Fruit fly (Drosophila melanogaster) whole organism, embryonic: Measurements from ENCODE around the gene Cyp313b1.

Experiments used
- B-H2 ChIP-seq: fragments of 200-800 bp; sonication (Bioruptor generic); optimal IDR thresholded peaks from 2 replicates; lab custom pipeline; 2018; ENCODE audit warnings: missing biosample characterization, mild to moderate bottlenecking, missing genetic modification characterization
- CG11696 ChIP-seq: fragments of 200-800 bp; sonication (Bioruptor generic); IDR thresholded peaks from 2 replicates; pipeline ENCODE4 v1.3.6; 2022; ENCODE audit warnings: missing biosample characterization, missing genetic modification characterization
- CG12744 ChIP-seq: fragments of 200-800 bp; sonication (Bioruptor generic); optimal IDR thresholded peaks from 2 replicates; lab custom pipeline; 2016; ENCODE audit warnings: missing biosample characterization, missing genetic modification characterization
- CG13287 ChIP-seq: fragments of 200-800 bp; sonication (Bioruptor generic); IDR thresholded peaks from 2 replicates; pipeline ENCODE4 v1.3.6; 2022; ENCODE audit warnings: missing biosample characterization, missing genetic modification characterization; ENCODE audit not compliant: partially characterized antibody
- CG13894 ChIP-seq: fragments of 200-800 bp; sonication (Bioruptor generic); optimal IDR thresholded peaks from 3 replicates; lab custom pipeline; 2018; ENCODE audit warnings: missing biosample characterization, mild to moderate bottlenecking, missing genetic modification characterization, moderate library complexity
- CG15011 ChIP-seq: fragments of 200-800 bp; sonication (Bioruptor generic); optimal IDR thresholded peaks from 3 replicates; lab custom pipeline; 2018; ENCODE audit warnings: missing biosample characterization, mild to moderate bottlenecking, missing genetic modification characterization
- CG15696 ChIP-seq: fragments of 200-800 bp; sonication (Bioruptor generic); optimal IDR thresholded peaks from 2 replicates; lab custom pipeline; 2019; ENCODE audit warnings: missing biosample characterization, mild to moderate bottlenecking, missing genetic modification characterization, moderate library complexity
- CG18619 ChIP-seq: fragments of 200-800 bp; sonication (Bioruptor generic); optimal IDR thresholded peaks from 3 replicates; lab custom pipeline; 2017; ENCODE audit warnings: missing biosample characterization, mild to moderate bottlenecking, missing genetic modification characterization
- CG31224 ChIP-seq: fragments of 200-800 bp; sonication (Bioruptor generic); IDR thresholded peaks from 2 replicates; pipeline ENCODE4 v1.3.6; 2022; ENCODE audit warnings: missing biosample characterization, missing genetic modification characterization
- CG3163 ChIP-seq: fragments of 200-800 bp; sonication (Bioruptor generic); optimal IDR thresholded peaks from 3 replicates; lab custom pipeline; 2016; ENCODE audit warnings: missing biosample characterization, missing genetic modification characterization
- CG34422 ChIP-seq: fragments of 200-800 bp; sonication (Bioruptor generic); IDR thresholded peaks from 3 replicates; pipeline ENCODE4 v1.3.6; 2022; ENCODE audit warnings: missing biosample characterization, missing genetic modification characterization
- CG4617 ChIP-seq: fragments of 200-800 bp; sonication (Bioruptor generic); optimal IDR thresholded peaks from 3 replicates; lab custom pipeline; 2016; ENCODE audit warnings: missing biosample characterization, missing genetic modification characterization, borderline replicate concordance
- CG4820 ChIP-seq: fragments of 200-800 bp; sonication (Bioruptor generic); optimal IDR thresholded peaks from 3 replicates; lab custom pipeline; 2016; ENCODE audit warnings: missing biosample characterization, missing genetic modification characterization
- CG5180 ChIP-seq: fragments of 200-800 bp; sonication (Bioruptor generic); optimal IDR thresholded peaks from 3 replicates; lab custom pipeline; 2017; ENCODE audit warnings: missing biosample characterization, missing genetic modification characterization, mild to moderate bottlenecking, moderate library complexity, missing genetic modification reagents
- CG6272 ChIP-seq: fragments of 200-800 bp; sonication (Bioruptor generic); IDR thresholded peaks from 2 replicates; pipeline ENCODE4 v1.3.6; 2022; ENCODE audit warnings: missing biosample characterization, missing genetic modification characterization
- CG7745 ChIP-seq: fragments of 200-800 bp; sonication (Bioruptor generic); optimal IDR thresholded peaks from 2 replicates; lab custom pipeline; 2018; ENCODE audit warnings: missing biosample characterization, mild to moderate bottlenecking, missing genetic modification characterization, moderate library complexity
- CG7928 ChIP-seq: fragments of 200-800 bp; sonication (Bioruptor generic); optimal IDR thresholded peaks from 2 replicates; lab custom pipeline; 2017; ENCODE audit warnings: missing biosample characterization, mild to moderate bottlenecking, missing genetic modification characterization
- CG7987 ChIP-seq: fragments of 200-800 bp; sonication (Bioruptor generic); optimal IDR thresholded peaks from 2 replicates; lab custom pipeline; 2018; ENCODE audit warnings: missing biosample characterization, mild to moderate bottlenecking, missing genetic modification characterization, moderate library complexity
- CG8281 ChIP-seq: fragments of 200-800 bp; sonication (Bioruptor generic); optimal IDR thresholded peaks from 2 replicates; lab custom pipeline; 2018; ENCODE audit warnings: missing biosample characterization, mild to moderate bottlenecking, missing genetic modification characterization, moderate library complexity
- CG8944 ChIP-seq: fragments of 200-800 bp; sonication (Bioruptor generic); optimal IDR thresholded peaks from 3 replicates; lab custom pipeline; 2016; ENCODE audit warnings: missing biosample characterization, missing genetic modification characterization
- CG9876 ChIP-seq: fragments of 200-800 bp; sonication (Bioruptor generic); optimal IDR thresholded peaks from 2 replicates; lab custom pipeline; 2016; ENCODE audit warnings: missing biosample characterization, missing genetic modification characterization
- Doc3 ChIP-seq: fragments of 200-800 bp; sonication (Bioruptor generic); IDR thresholded peaks from 3 replicates; pipeline ENCODE4 v1.3.6; 2022; ENCODE audit warnings: missing biosample characterization, missing genetic modification characterization; ENCODE audit not compliant: partially characterized antibody
- Dp ChIP-seq: fragments of 200-800 bp; sonication (Bioruptor generic); optimal IDR thresholded peaks from 2 replicates; lab custom pipeline; 2018; ENCODE audit warnings: missing biosample characterization, mild to moderate bottlenecking, missing genetic modification characterization, moderate library complexity
- E2f1 ChIP-seq: fragments of 200-800 bp; sonication (Bioruptor generic); IDR thresholded peaks from 2 replicates; pipeline ENCODE4 v1.3.6; 2022; ENCODE audit warnings: missing biosample characterization, missing genetic modification characterization
- Hsf ChIP-seq: fragments of 200-800 bp; sonication (Bioruptor generic); optimal IDR thresholded peaks from 3 replicates; lab custom pipeline; 2016; ENCODE audit warnings: missing biosample characterization, missing genetic modification characterization
- Lpt ChIP-seq: fragments of >200 bp; optimal IDR thresholded peaks from 2 replicates; lab custom pipeline; 2018; ENCODE audit warnings: missing biosample characterization, missing genetic modification characterization
- NK7.1 ChIP-seq: fragments of 200-800 bp; sonication (Bioruptor generic); optimal IDR thresholded peaks from 3 replicates; lab custom pipeline; 2016; ENCODE audit warnings: missing biosample characterization, missing genetic modification characterization
- Spps ChIP-seq: fragments of 200-800 bp; sonication (Bioruptor generic); optimal IDR thresholded peaks from 2 replicates; lab custom pipeline; 2018; ENCODE audit warnings: missing biosample characterization, mild to moderate bottlenecking, missing genetic modification characterization
- Ssrp ChIP-seq: fragments of 200-800 bp; sonication (Bioruptor generic); optimal IDR thresholded peaks from 2 replicates; lab custom pipeline; 2018; ENCODE audit warnings: missing biosample characterization, mild to moderate bottlenecking, missing genetic modification characterization, moderate library complexity
- TFAM ChIP-seq: fragments of 200-800 bp; sonication (Bioruptor generic); optimal IDR thresholded peaks from 2 replicates; lab custom pipeline; 2017; ENCODE audit warnings: missing biosample characterization, missing genetic modification characterization, inconsistent platforms
- ash1 ChIP-seq: fragments of 200-800 bp; sonication (Bioruptor generic); optimal IDR thresholded peaks from 2 replicates; lab custom pipeline; 2018; ENCODE audit warnings: missing biosample characterization, mild to moderate bottlenecking, missing genetic modification characterization
- cad ChIP-seq: fragments of >200 bp; optimal IDR thresholded peaks from 2 replicates; lab custom pipeline; 2017; ENCODE audit warnings: missing biosample characterization, missing genetic modification characterization
- dysf ChIP-seq: fragments of 200-800 bp; sonication (Bioruptor generic); IDR thresholded peaks from 3 replicates; pipeline ENCODE4 v1.3.6; 2022; ENCODE audit warnings: missing biosample characterization, missing genetic modification characterization
- emc ChIP-seq: fragments of 200-800 bp; sonication (Bioruptor generic); optimal IDR thresholded peaks from 2 replicates; lab custom pipeline; 2016; ENCODE audit warnings: missing biosample characterization, missing genetic modification characterization
- ems ChIP-seq: fragments of 200-800 bp; sonication (Bioruptor generic); optimal IDR thresholded peaks from 3 replicates; lab custom pipeline; 2016; ENCODE audit warnings: missing biosample characterization, missing genetic modification characterization
- fu2 ChIP-seq: fragments of 200-800 bp; sonication (Bioruptor generic); optimal IDR thresholded peaks from 2 replicates; lab custom pipeline; 2016; ENCODE audit warnings: missing biosample characterization, missing genetic modification characterization
- gcm2 ChIP-seq: fragments of 200-800 bp; sonication (Bioruptor generic); optimal IDR thresholded peaks from 2 replicates; lab custom pipeline; 2016; ENCODE audit warnings: missing biosample characterization, missing genetic modification characterization
- gem ChIP-seq: fragments of 200-800 bp; sonication (Bioruptor generic); optimal IDR thresholded peaks from 2 replicates; lab custom pipeline; 2019; ENCODE audit warnings: missing biosample characterization, mild to moderate bottlenecking, missing genetic modification characterization, moderate library complexity
- gsb ChIP-seq: fragments of 200-800 bp; sonication (Bioruptor generic); IDR thresholded peaks from 2 replicates; pipeline ENCODE4 v1.3.6; 2022; ENCODE audit warnings: missing biosample characterization, missing genetic modification characterization
- ham ChIP-seq: fragments of 200-800 bp; sonication (Bioruptor generic); IDR thresholded peaks from 2 replicates; pipeline ENCODE4 v1.3.6; 2022; ENCODE audit warnings: missing biosample characterization, missing genetic modification characterization
- her ChIP-seq: fragments of 200-800 bp; sonication (Bioruptor generic); optimal IDR thresholded peaks from 2 replicates; lab custom pipeline; 2016; ENCODE audit warnings: missing biosample characterization, missing genetic modification characterization
- lab ChIP-seq: fragments of 200-800 bp; sonication (Bioruptor generic); optimal IDR thresholded peaks from 3 replicates; lab custom pipeline; 2017; ENCODE audit warnings: missing biosample characterization, missing genetic modification characterization, mild to moderate bottlenecking, moderate library complexity, missing genetic modification reagents
- lola ChIP-seq, 3 experiments: fragments of >200 bp in 2 of 3; fragments of 200-800 bp in 1 of 3; sonication (Bioruptor generic) in 1 of 3; optimal IDR thresholded peaks; 2 replicates each; lab custom pipeline; 2017 to 2019; ENCODE audit warnings: missing biosample characterization in 3 of 3, missing genetic modification characterization in 3 of 3, mild to moderate bottlenecking in 1 of 3, moderate library complexity in 1 of 3
- pnt ChIP-seq: fragments of 200-800 bp; sonication (Bioruptor generic); optimal IDR thresholded peaks from 3 replicates; lab custom pipeline; 2016; ENCODE audit warnings: missing biosample characterization, missing genetic modification characterization
- repo ChIP-seq: fragments of 200-800 bp; sonication (Bioruptor generic); optimal IDR thresholded peaks from 2 replicates; lab custom pipeline; 2016; ENCODE audit warnings: missing biosample characterization, missing genetic modification characterization
- ro ChIP-seq: fragments of 200-800 bp; sonication (Bioruptor generic); IDR thresholded peaks from 2 replicates; pipeline ENCODE4 v1.3.6; 2022; ENCODE audit warnings: missing biosample characterization, missing genetic modification characterization
- unpg ChIP-seq: fragments of 200-800 bp; sonication (Bioruptor generic); optimal IDR thresholded peaks from 3 replicates; lab custom pipeline; 2018; ENCODE audit warnings: missing biosample characterization, mild to moderate bottlenecking, missing genetic modification characterization, moderate library complexity
- wor ChIP-seq: fragments of 200-800 bp; sonication (Bioruptor generic); IDR thresholded peaks from 2 replicates; pipeline ENCODE4 v1.3.6; 2022; ENCODE audit warnings: missing biosample characterization, missing genetic modification characterization
- zen2 ChIP-seq: fragments of 200-800 bp; sonication (Bioruptor generic); IDR thresholded peaks from 3 replicates; pipeline ENCODE4 v1.3.6; 2022; ENCODE audit warnings: missing biosample characterization, missing genetic modification characterization; ENCODE audit not compliant: partially characterized antibody

Gene Cyp313b1

dm6 chr3R:8669029-8669707 is 23.7 kb upstream of the Cyp313b1 start (continued):
- TF ChIP-seq her (GFP tag; lab: Kevin White, UChicago) (peak; percentile 95), CG7745 (tag; lab: Kevin White, UChicago) (peak; percentile 78), Ssrp (peak; percentile 96), fu2 (peak; percentile 94), CG13287 (GFP tag; lab: Robert Waterston, UW) (peak; percentile 75), Lpt (GFP tag; lab: Kevin White, UChicago) (no peak), dysf (GFP tag; lab: Robert Waterston, UW) (peak; percentile 97), emc (GFP tag; lab: Kevin White, UChicago) (peak; percentile 92), CG5180 (GFP tag; lab: Kevin White, UChicago) (peak; percentile 90), cad (GFP tag; lab: Kevin White, UChicago) (no peak), Dp (GFP tag; lab: Kevin White, UChicago) (peak; percentile 38), TFAM (GFP tag; lab: Kevin White, UChicago) (peak; percentile 87), CG8944 (GFP tag; lab: Kevin White, UChicago) (peak; percentile 95), Spps (tag; lab: Kevin White, UChicago) (peak; percentile 97), CG31224 (peak; percentile 91), CG34422 (GFP tag; lab: Robert Waterston, UW) (peak; percentile 97), CG4820 (GFP tag; lab: Kevin White, UChicago) (peak; percentile 97), E2f1 (GFP tag; lab: Robert Waterston, UW) (peak; percentile 96), ash1 (GFP tag; lab: Kevin White, UChicago) (peak; percentile 95), pnt (GFP tag; lab: Kevin White, UChicago) (peak; percentile 95), CG3163 (GFP tag; lab: Kevin White, UChicago) (peak; percentile 100), CG7987 (GFP tag; lab: Kevin White, UChicago) (peak; percentile 96), CG4617 (GFP tag; lab: Kevin White, UChicago) (peak; percentile 92), ems (GFP tag; lab: Kevin White, UChicago) (peak; percentile 98), repo (peak; percentile 93), CG15696 (tag; lab: Kevin White, UChicago) (peak; percentile 93), CG9876 (GFP tag; lab: Kevin White, UChicago) (peak; percentile 86), CG13894 (tag; lab: Kevin White, UChicago) (peak; percentile 98), wor (GFP tag; lab: Robert Waterston, UW) (peak; percentile 90), unpg (peak; percentile 99), CG11696 (GFP tag; lab: Robert Waterston, UW) (peak; percentile 100), NK7.1 (GFP tag; lab: Kevin White, UChicago) (peak; percentile 96), CG12744 (GFP tag; lab: Kevin White, UChicago) (peak; percentile 97), zen2 (GFP tag; lab: Robert Waterston, UW) (peak; percentile 53; the same call in 2 of the 3 replicates), lab (GFP tag; lab: Kevin White, UChicago) (peak; percentile 99), ham (GFP tag; lab: Robert Waterston, UW) (peak; percentile 85), gcm2 (GFP tag; lab: Kevin White, UChicago) (peak; percentile 94), CG15011 (GFP tag; lab: Kevin White, UChicago) (peak; percentile 98), CG18619 (GFP tag; lab: Kevin White, UChicago) (peak; percentile 97), lola (GFP tag; optimal IDR thresholded peaks at IDR 0.05; lab: Kevin White, UChicago) (peak in 1 of 3 experiments; percentile 96), gem (tag; lab: Kevin White, UChicago) (peak; percentile 99), gsb (GFP tag; lab: Robert Waterston, UW) (peak; percentile 87), CG8281 (tag; lab: Kevin White, UChicago) (peak; percentile 87), ro (GFP tag; lab: Robert Waterston, UW) (peak; percentile 87), CG6272 (peak; percentile 86), Hsf (peak; percentile 98), CG7928 (GFP tag; lab: Kevin White, UChicago) (peak; percentile 81), B-H2 (GFP tag; lab: Kevin White, UChicago) (peak; percentile 97), Doc3 (GFP tag; lab: Robert Waterston, UW) (0 out of 3 replicates have a peak, but pooled peaks have one; percentile 34)
